Worm (Caenorhabditis elegans): Measurements from ENCODE around the gene Y55D5A.3.
A peak's percentile ranks its signal among the peaks of the same experiment; 100 is the strongest.

The Y55D5A.3 gene

ce11 chrIII:2965534-2965933 is 10.1 kb downstream of the Y55D5A.3 start, which contains the start of gene H05C05.2:
Gene H05C05.2 (minus strand): TSS chrIII:2965634.
- TF ChIP-seq snpc-4 (tag; optimal IDR thresholded peaks at IDR 0.05) (no peak), unc-39 (tag; optimal IDR thresholded peaks at IDR 0.05) (no peak), pqm-1 (tag; optimal IDR thresholded peaks at IDR 0.05) (no peak), daf-12 (tag; optimal IDR thresholded peaks at IDR 0.05) (no peak)

- peak; percentile 96 for TF ChIP-seq ceh-28 (tag; optimal IDR thresholded peaks at IDR 0.05)
Measured at ce11 chrIII:2962878-2963540, 12.6 kb downstream of the Y55D5A.3 start.

DNA sequence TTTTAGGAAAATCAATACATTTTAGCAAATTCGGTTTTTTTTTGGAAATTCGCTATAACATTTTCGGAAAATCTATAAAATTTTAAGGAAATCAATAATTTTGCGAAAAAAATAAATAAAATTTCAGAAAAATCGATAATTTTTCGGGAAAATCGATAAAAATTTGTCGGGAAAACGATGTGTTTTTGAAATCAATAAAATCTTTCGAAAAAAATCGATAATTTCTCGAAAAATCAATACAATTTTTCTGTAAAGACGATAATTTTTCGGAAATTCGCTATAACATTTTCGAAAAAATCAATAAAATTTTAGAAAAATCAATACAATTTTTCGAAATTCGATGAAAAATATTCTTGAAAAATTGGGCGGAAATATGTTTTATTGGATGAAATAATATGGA is 13.7 kb downstream of the Y55D5A.3 start:
- TF ChIP-seq ceh-82 (tag; optimal IDR thresholded peaks at IDR 0.05): no peak
- TF ChIP-seq ceh-28 (tag; optimal IDR thresholded peaks at IDR 0.05): peak; percentile 87

DNA sequence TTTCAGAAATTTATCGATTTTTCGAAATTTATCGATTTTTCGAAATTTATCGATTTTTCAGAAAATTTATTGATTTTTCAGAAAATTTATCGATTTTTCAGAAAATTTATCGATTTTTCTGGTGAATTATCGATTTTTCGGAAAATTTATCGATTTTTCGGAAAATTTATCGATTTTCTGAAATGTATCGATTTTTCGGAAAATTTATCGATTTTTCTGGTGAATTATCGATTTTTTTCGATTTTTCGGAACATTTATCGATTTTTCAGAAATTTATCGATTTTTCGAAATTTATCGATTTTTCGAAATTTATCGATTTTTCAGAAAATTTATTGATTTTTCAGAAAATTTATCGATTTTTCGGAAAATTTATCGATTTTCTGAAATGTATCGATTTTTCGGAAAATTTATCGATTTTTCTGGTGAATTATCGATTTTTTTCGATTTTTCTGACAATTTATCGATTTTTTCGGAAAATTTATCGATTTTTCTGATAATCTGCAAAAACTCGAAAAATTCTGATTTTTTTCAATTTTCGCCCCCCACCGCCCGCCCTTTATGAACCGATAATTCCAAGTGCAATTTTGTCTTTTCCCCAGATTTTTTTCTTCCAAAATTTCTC is 14.7 kb downstream of the Y55D5A.3 start:
- peak; percentile 100 for TF ChIP-seq ceh-28 (tag; optimal IDR thresholded peaks at IDR 0.05)

DNA sequence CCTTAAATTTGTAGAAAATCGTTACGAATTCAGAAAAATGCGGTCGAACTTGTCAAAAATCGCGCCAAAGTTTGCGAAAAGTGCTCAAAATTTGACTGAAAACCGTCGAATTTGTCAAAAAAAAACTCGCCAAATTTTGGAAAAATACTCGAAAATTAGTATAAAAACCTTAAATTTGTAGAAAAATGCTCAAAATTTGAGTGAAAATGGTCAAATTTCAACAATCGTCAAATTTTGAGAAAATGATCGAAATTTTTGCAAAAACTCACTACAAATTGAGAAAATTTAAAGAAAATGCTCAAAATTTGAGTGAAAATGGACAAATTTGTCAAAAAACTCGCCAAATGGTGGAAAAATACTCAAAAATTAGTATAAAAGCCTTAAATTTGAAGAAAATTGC is 23.2 kb downstream of the Y55D5A.3 start:
- TF ChIP-seq nhr-12 (tag; optimal IDR thresholded peaks at IDR 0.05): no peak
- TF ChIP-seq ama-1 (optimal IDR thresholded peaks at IDR 0.05): no peak
- TF ChIP-seq ceh-82 (tag; optimal IDR thresholded peaks at IDR 0.05): no peak
- no peak for TF ChIP-seq eor-1 (tag; optimal IDR thresholded peaks at IDR 0.05)
- no peak for TF ChIP-seq nhr-67 (tag; optimal IDR thresholded peaks at IDR 0.05)
- TF ChIP-seq elt-2 (tag; optimal IDR thresholded peaks at IDR 0.05): no peak
- no peak for TF ChIP-seq egl-27 (tag; optimal IDR thresholded peaks at IDR 0.05)
- no peak for TF ChIP-seq nhr-23 (tag; optimal IDR thresholded peaks at IDR 0.05)
- no peak for TF ChIP-seq mml-1 (tag; optimal IDR thresholded peaks at IDR 0.05)
- no peak for TF ChIP-seq daf-12 (tag; optimal IDR thresholded peaks at IDR 0.05)
- TF ChIP-seq ceh-9 (tag; optimal IDR thresholded peaks at IDR 0.05): no peak
- TF ChIP-seq ztf-4 (tag; optimal IDR thresholded peaks at IDR 0.05): no peak
- no peak for TF ChIP-seq unc-39 (tag; optimal IDR thresholded peaks at IDR 0.05)
- TF ChIP-seq aly-2 (tag; optimal IDR thresholded peaks at IDR 0.05): no peak
- no peak for TF ChIP-seq nhr-43 (tag; optimal IDR thresholded peaks at IDR 0.05; ENCODE audit: poor library complexity, severe bottlenecking)
- TF ChIP-seq nhr-76 (tag; optimal IDR thresholded peaks at IDR 0.05): no peak
- TF ChIP-seq unc-62 (GFP tag; optimal IDR thresholded peaks at IDR 0.05): no peak
- TF ChIP-seq jun-1 (tag; optimal IDR thresholded peaks at IDR 0.05): no peak
- no peak for TF ChIP-seq pha-4 (tag; optimal IDR thresholded peaks at IDR 0.05)

DNA sequence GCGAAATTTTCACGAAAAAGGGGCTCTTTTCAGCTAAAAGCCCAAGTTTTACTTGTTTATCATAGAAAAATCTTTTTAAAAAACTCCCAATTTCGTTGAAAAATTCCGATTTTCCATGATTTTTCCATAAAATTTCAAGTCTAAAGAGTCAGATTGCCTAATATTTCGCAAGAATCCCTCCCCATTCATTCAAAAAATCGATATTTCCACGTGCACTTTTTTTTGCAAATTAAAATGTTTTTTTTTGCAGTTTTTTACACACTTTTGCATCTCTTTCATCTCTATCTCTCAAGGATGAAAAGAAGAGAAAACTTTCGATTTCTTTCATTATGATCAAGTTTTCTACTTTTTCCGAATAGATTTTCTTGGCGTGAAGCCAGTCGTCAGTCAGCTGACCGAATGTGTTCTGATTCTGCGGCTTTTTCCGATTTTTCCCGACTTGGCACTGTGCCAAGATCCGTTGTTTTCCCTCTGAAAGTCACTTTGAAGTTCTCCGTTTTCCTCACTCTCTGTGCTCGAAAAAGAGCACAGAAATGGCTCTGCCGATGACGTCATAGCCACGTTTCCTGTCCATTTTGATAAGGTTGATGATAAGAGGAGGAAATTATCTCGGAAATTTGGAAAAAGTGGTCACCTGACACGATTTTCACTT is 27.2 kb downstream of the Y55D5A.3 start:
- no peak for TF ChIP-seq egl-27 (tag; optimal IDR thresholded peaks at IDR 0.05)
- peak; percentile 83 for TF ChIP-seq pqm-1 (tag; optimal IDR thresholded peaks at IDR 0.05)
- peak; percentile 66 for TF ChIP-seq nhr-23 (tag; optimal IDR thresholded peaks at IDR 0.05)
- TF ChIP-seq jun-1 (tag; optimal IDR thresholded peaks at IDR 0.05): peak; percentile 4
- TF ChIP-seq lsy-12 (tag; optimal IDR thresholded peaks at IDR 0.05): no peak
- no peak for TF ChIP-seq aly-2 (tag; optimal IDR thresholded peaks at IDR 0.05)
- TF ChIP-seq unc-62 (GFP tag; optimal IDR thresholded peaks at IDR 0.05): no peak
- TF ChIP-seq zag-1 (tag; optimal IDR thresholded peaks at IDR 0.05): no peak
- peak; percentile 90 for TF ChIP-seq elt-2 (tag; optimal IDR thresholded peaks at IDR 0.05)
- TF ChIP-seq mdl-1 (tag; optimal IDR thresholded peaks at IDR 0.05): no peak
- no peak for TF ChIP-seq mml-1 (tag; optimal IDR thresholded peaks at IDR 0.05)
- TF ChIP-seq ceh-28 (tag; optimal IDR thresholded peaks at IDR 0.05): peak; percentile 47
- no peak for TF ChIP-seq egl-5 (tag; optimal IDR thresholded peaks at IDR 0.05)
- no peak for TF ChIP-seq unc-39 (tag; optimal IDR thresholded peaks at IDR 0.05)
- no peak for TF ChIP-seq nhr-76 (tag; optimal IDR thresholded peaks at IDR 0.05)
- peak; percentile 10 for TF ChIP-seq nfya-1 (tag; optimal IDR thresholded peaks at IDR 0.05; ENCODE audit: insufficient read depth)
- peak; percentile 57 for TF ChIP-seq nhr-25 (tag; optimal IDR thresholded peaks at IDR 0.05)
- TF ChIP-seq nhr-77 (tag; optimal IDR thresholded peaks at IDR 0.05): no peak

Measured in whole organism, L3 larva.